Worm (Caenorhabditis elegans): ENCODE measurements around the gene Y67D8B.3.

- TF ChIP-seq him-1 (tag; optimal IDR thresholded peaks at IDR 0.05) (no peak), W03F9.2 (tag; optimal IDR thresholded peaks at IDR 0.05) (no peak)
These were observed 5.6 kb downstream of the Y67D8B.3 start for ce11 chrIV:3196367-3196766.
